Worm (Caenorhabditis elegans): Measurements from ENCODE around the gene Y37H2A.10.

ce11 chrV:18189181-18189580 lies 50.4 kb downstream of the Y37H2A.10 start, which contains the start of gene clec-246:
- TF ChIP-seq med-1 (GFP tag; optimal IDR thresholded peaks at IDR 0.05; ENCODE audit: insufficient read depth) (no peak), tab-1 (GFP tag; IDR thresholded peaks at IDR 0.05) (no peak), T22C8.4 (GFP tag; IDR thresholded peaks at IDR 0.05) (no peak), klf-2 (GFP tag; conservative IDR thresholded peaks at IDR 0.05) (no peak), ztf-23 (GFP tag; IDR thresholded peaks at IDR 0.05) (no peak)

All from whole organism, midembryonic.